Worm (Caenorhabditis elegans) whole organism, L1 larva: ENCODE measurements around the gene AH9.4.

Experiments used
- aha-1 ChIP-seq: fragments of 150-350 bp; optimal IDR thresholded peaks from 2 replicates; lab custom pipeline; 2014; ENCODE audit warnings: missing biosample characterization, missing genetic modification characterization
- ceh-82 ChIP-seq, 3 experiments: fragments of 150-350 bp in 1 of 3; sonication (generic microtip) in 2 of 3; optimal IDR thresholded peaks; 2 replicates each; lab custom pipeline; 2014 to 2017; ENCODE audit warnings: missing biosample characterization in 3 of 3, missing genetic modification characterization in 3 of 3
- dpl-1 ChIP-seq, 3 experiments: fragments of 150-350 bp in 2 of 3; sonication (generic microtip) in 1 of 3; optimal IDR thresholded peaks; 2 replicates each; lab custom pipeline; 2014 to 2017; ENCODE audit warnings: missing biosample characterization in 3 of 3, missing genetic modification characterization in 3 of 3, missing genetic modification reagents in 3 of 3
- elt-2 ChIP-seq: sonication (generic microtip); optimal IDR thresholded peaks from 2 replicates; lab custom pipeline; 2016; ENCODE audit warnings: missing genetic modification characterization, mild to moderate bottlenecking, inconsistent platforms, missing compliant biosample characterization, missing genetic modification reagents
- elt-3 ChIP-seq, 6 experiments: fragments of 150-350 bp in 1 of 6; sonication (generic microtip); optimal IDR thresholded peaks; 2 replicates each; lab custom pipeline; 2017 to 2018; ENCODE audit warnings: missing biosample characterization in 6 of 6, missing genetic modification characterization in 6 of 6, inconsistent platforms in 1 of 6
- lin-35 ChIP-seq, 2 experiments: fragments of 150-350 bp; optimal IDR thresholded peaks; 2 replicates each; lab custom pipeline; 2014; ENCODE audit warnings: missing biosample characterization in 2 of 2, missing genetic modification characterization in 2 of 2, missing genetic modification reagents in 2 of 2
- nhr-11 ChIP-seq: fragments of 150-350 bp; optimal IDR thresholded peaks from 2 replicates; lab custom pipeline; 2014; ENCODE audit warnings: missing biosample characterization, missing genetic modification characterization
- pqm-1 ChIP-seq: sonication (generic microtip); optimal IDR thresholded peaks from 3 replicates; lab custom pipeline; 2017; ENCODE audit warnings: missing biosample characterization, missing genetic modification characterization
- tbx-2 ChIP-seq: sonication (generic microtip); optimal IDR thresholded peaks from 2 replicates; lab custom pipeline; 2016; ENCODE audit warnings: missing genetic modification characterization, missing compliant biosample characterization
- unc-62 ChIP-seq: fragments of 150-350 bp; optimal IDR thresholded peaks from 2 replicates; lab custom pipeline; 2014; ENCODE audit warnings: missing biosample characterization, missing genetic modification reagents, missing genetic modification characterization

- TF ChIP-seq nhr-11 (tag; lab: Kevin White, UChicago) (no peak), lin-35 (GFP tag; optimal IDR thresholded peaks at IDR 0.05; lab: Kevin White, UChicago) (peak in 1 of 2 experiments; percentile 16), elt-2 (peak; percentile 74), aha-1 (no peak), unc-62 (GFP tag; lab: Kevin White, UChicago) (no peak), ceh-82 (tag; optimal IDR thresholded peaks at IDR 0.05; lab: Kevin White, UChicago) (no peak), dpl-1 (GFP tag; optimal IDR thresholded peaks at IDR 0.05; lab: Kevin White, UChicago) (no peak), tbx-2 (no peak), elt-3 (tag; optimal IDR thresholded peaks at IDR 0.05; lab: Kevin White, UChicago) (no peak), pqm-1 (tag; lab: Kevin White, UChicago) (peak; percentile 34)
Observed at ce11 chrX:2320539-2320938, 46.4 kb upstream of the AH9.4 start.
